Worm (Caenorhabditis elegans) whole organism, L3 larva: Measurements from ENCODE around the gene atf-4.

Experiments used
- aly-2 ChIP-seq: fragments of 150-350 bp; optimal IDR thresholded peaks from 2 replicates; lab custom pipeline; 2014; ENCODE audit warnings: missing biosample characterization, missing genetic modification characterization
- egl-27 ChIP-seq: sonication (generic microtip); optimal IDR thresholded peaks from 4 replicates; lab custom pipeline; 2017; ENCODE audit warnings: missing biosample characterization, missing genetic modification reagents, missing genetic modification characterization
- fkh-10 ChIP-seq: sonication (generic microtip); optimal IDR thresholded peaks from 2 replicates; lab custom pipeline; 2017; ENCODE audit warnings: missing biosample characterization, missing genetic modification reagents, missing genetic modification characterization
- hmg-11 ChIP-seq: sonication (generic microtip); optimal IDR thresholded peaks from 2 replicates; lab custom pipeline; 2016; ENCODE audit warnings: missing genetic modification characterization, missing compliant biosample characterization
- mml-1 ChIP-seq: fragments of 150-350 bp; sonication (generic microtip); optimal IDR thresholded peaks from 3 replicates; lab custom pipeline; 2014; ENCODE audit warnings: missing biosample characterization, missing genetic modification characterization
- nfya-1 ChIP-seq: sonication (generic microtip); optimal IDR thresholded peaks from 2 replicates; lab custom pipeline; 2017; ENCODE audit warnings: missing genetic modification characterization, mild to moderate bottlenecking, missing compliant biosample characterization, antibody characterized with exemption, moderate library complexity; ENCODE audit not compliant: insufficient read depth
- nhr-12 ChIP-seq: fragments of 150-350 bp; optimal IDR thresholded peaks from 2 replicates; lab custom pipeline; 2014; ENCODE audit warnings: missing biosample characterization, missing genetic modification characterization
- nhr-237 ChIP-seq: fragments of 150-350 bp; optimal IDR thresholded peaks from 2 replicates; lab custom pipeline; 2014; ENCODE audit warnings: missing biosample characterization, missing genetic modification characterization
- pha-4 ChIP-seq: fragments of 150-350 bp; optimal IDR thresholded peaks from 2 replicates; lab custom pipeline; 2014; ENCODE audit warnings: missing biosample characterization, missing genetic modification reagents, missing genetic modification characterization
- snpc-4 ChIP-seq: fragments of 150-350 bp; optimal IDR thresholded peaks from 2 replicates; lab custom pipeline; 2014; ENCODE audit warnings: missing biosample characterization, missing genetic modification characterization
- tbx-2 ChIP-seq: sonication (generic microtip); optimal IDR thresholded peaks from 2 replicates; lab custom pipeline; 2016; ENCODE audit warnings: mild to moderate bottlenecking, missing genetic modification characterization, missing compliant biosample characterization
- unc-62 ChIP-seq: fragments of 150-350 bp; sonication (generic microtip); optimal IDR thresholded peaks from 4 replicates; lab custom pipeline; 2014; ENCODE audit warnings: missing biosample characterization, missing genetic modification reagents, missing genetic modification characterization
- zag-1 ChIP-seq: fragments of 150-350 bp; optimal IDR thresholded peaks from 2 replicates; lab custom pipeline; 2014; ENCODE audit warnings: missing biosample characterization, missing genetic modification characterization

ce11 chrX:14842846-14843369 is 32.3 kb upstream of the atf-4 start:
- TF ChIP-seq aly-2 (no peak), nhr-12 (tag; lab: Kevin White, UChicago) (no peak), tbx-2 (tag; lab: Kevin White, UChicago) (no peak), nhr-237 (tag; lab: Kevin White, UChicago) (no peak), nfya-1 (no peak), zag-1 (tag; lab: Kevin White, UChicago) (no peak), fkh-10 (no peak), pha-4 (tag; lab: Kevin White, UChicago) (peak; percentile 66), mml-1 (tag; lab: Kevin White, UChicago) (no peak), egl-27 (no peak), hmg-11 (no peak), snpc-4 (no peak), unc-62 (GFP tag; lab: Kevin White, UChicago) (no peak)
